Worm (Caenorhabditis elegans): ENCODE measurements around the gene pde-2.

ce11 chrIII:9022535-9022934 is 40.8 kb upstream of the pde-2 start, which contains the start of gene F59B2.14:
- TF ChIP-seq nhr-27 (tag; optimal IDR thresholded peaks at IDR 0.05) (no peak), Y53F4B.3 (GFP tag; IDR thresholded peaks at IDR 0.05) (no peak), Y56A3A.18 (GFP tag; IDR thresholded peaks at IDR 0.05) (no peak), hlh-12 (tag; optimal IDR thresholded peaks at IDR 0.05) (no peak)

All from whole organism, young adult.